Worm (Caenorhabditis elegans): Measurements from ENCODE around the gene kin-15.

ce11 chrII:9445368-9445767 is 11.9 kb upstream of the kin-15 start, which contains the start of gene R09D1.13:
- no peak for TF ChIP-seq ztf-4 (tag; optimal IDR thresholded peaks at IDR 0.05)
- TF ChIP-seq ama-1 (optimal IDR thresholded peaks at IDR 0.05): no peak
- no peak for TF ChIP-seq nhr-77 (tag; optimal IDR thresholded peaks at IDR 0.05)
- no peak for TF ChIP-seq ztf-11 (tag; optimal IDR thresholded peaks at IDR 0.05)
- TF ChIP-seq zag-1 (tag; optimal IDR thresholded peaks at IDR 0.05): no peak
- no peak for TF ChIP-seq aly-2 (tag; optimal IDR thresholded peaks at IDR 0.05)
- TF ChIP-seq nhr-11 (tag; optimal IDR thresholded peaks at IDR 0.05): no peak
- no peak for TF ChIP-seq snpc-4 (tag; optimal IDR thresholded peaks at IDR 0.05)
- no peak for TF ChIP-seq elt-1 (tag; optimal IDR thresholded peaks at IDR 0.05)
- TF ChIP-seq skn-1 (tag; optimal IDR thresholded peaks at IDR 0.05): no peak
- no peak for TF ChIP-seq nhr-12 (tag; optimal IDR thresholded peaks at IDR 0.05)
